Fruit fly (Drosophila melanogaster) whole organism, wandering third instar larva: ENCODE data around the gene Prosbeta4.
A peak's percentile ranks its signal among the peaks of the same experiment; 100 is the strongest.

ENCODE experiments used
- CG9705 ChIP-seq: fragments of 200-800 bp; sonication (Bioruptor generic); optimal IDR thresholded peaks from 2 replicates; lab custom pipeline; 2018; ENCODE audit warnings: missing biosample characterization, mild to moderate bottlenecking, missing genetic modification characterization
- CrebA ChIP-seq: fragments of 200-800 bp; sonication (Bioruptor generic); optimal IDR thresholded peaks from 2 replicates; lab custom pipeline; 2016; ENCODE audit warnings: missing biosample characterization, mild to moderate bottlenecking, missing genetic modification characterization, borderline replicate concordance
- Mio ChIP-seq: sonication (Bioruptor generic); optimal IDR thresholded peaks from 2 replicates; lab custom pipeline; 2016; ENCODE audit warnings: missing biosample characterization, missing genetic modification characterization
- br ChIP-seq: fragments of 200-800 bp; sonication (Bioruptor generic); optimal IDR thresholded peaks from 2 replicates; lab custom pipeline; 2016; ENCODE audit warnings: missing biosample characterization, missing genetic modification characterization
- brk ChIP-seq: fragments of 200-800 bp; sonication (Bioruptor generic); optimal IDR thresholded peaks from 2 replicates; lab custom pipeline; 2016; ENCODE audit warnings: missing biosample characterization, mild to moderate bottlenecking, missing genetic modification characterization
- foxo ChIP-seq, 2 experiments: fragments of 200-800 bp; sonication (Bioruptor generic); optimal IDR thresholded peaks; 2 replicates in 1 of 2; 3 replicates in 1 of 2; lab custom pipeline; 2016 to 2017; ENCODE audit warnings: missing biosample characterization in 2 of 2, missing genetic modification characterization in 2 of 2
- fru ChIP-seq: fragments of 200-800 bp; sonication (Bioruptor generic); optimal IDR thresholded peaks from 3 replicates; lab custom pipeline; 2016; ENCODE audit warnings: missing biosample characterization, mild to moderate bottlenecking, missing genetic modification characterization
- jim ChIP-seq: fragments of 175-275, 200-325 bp; sonication (Bioruptor generic); optimal IDR thresholded peaks from 2 replicates; lab custom pipeline; 2016; ENCODE audit warnings: missing biosample characterization, mild to moderate bottlenecking, missing genetic modification characterization
- pan ChIP-seq: fragments of >200 bp; optimal IDR thresholded peaks from 2 replicates; lab custom pipeline; 2017
- psq ChIP-seq: fragments of 200-800 bp; sonication (Bioruptor generic); optimal IDR thresholded peaks from 3 replicates; lab custom pipeline; 2017; ENCODE audit warnings: missing biosample characterization, mild to moderate bottlenecking, missing genetic modification characterization, moderate library complexity
- usp ChIP-seq: fragments of >200 bp; optimal IDR thresholded peaks from 2 replicates; lab custom pipeline; 2017; ENCODE audit warnings: missing biosample characterization, missing genetic modification characterization

DNA sequence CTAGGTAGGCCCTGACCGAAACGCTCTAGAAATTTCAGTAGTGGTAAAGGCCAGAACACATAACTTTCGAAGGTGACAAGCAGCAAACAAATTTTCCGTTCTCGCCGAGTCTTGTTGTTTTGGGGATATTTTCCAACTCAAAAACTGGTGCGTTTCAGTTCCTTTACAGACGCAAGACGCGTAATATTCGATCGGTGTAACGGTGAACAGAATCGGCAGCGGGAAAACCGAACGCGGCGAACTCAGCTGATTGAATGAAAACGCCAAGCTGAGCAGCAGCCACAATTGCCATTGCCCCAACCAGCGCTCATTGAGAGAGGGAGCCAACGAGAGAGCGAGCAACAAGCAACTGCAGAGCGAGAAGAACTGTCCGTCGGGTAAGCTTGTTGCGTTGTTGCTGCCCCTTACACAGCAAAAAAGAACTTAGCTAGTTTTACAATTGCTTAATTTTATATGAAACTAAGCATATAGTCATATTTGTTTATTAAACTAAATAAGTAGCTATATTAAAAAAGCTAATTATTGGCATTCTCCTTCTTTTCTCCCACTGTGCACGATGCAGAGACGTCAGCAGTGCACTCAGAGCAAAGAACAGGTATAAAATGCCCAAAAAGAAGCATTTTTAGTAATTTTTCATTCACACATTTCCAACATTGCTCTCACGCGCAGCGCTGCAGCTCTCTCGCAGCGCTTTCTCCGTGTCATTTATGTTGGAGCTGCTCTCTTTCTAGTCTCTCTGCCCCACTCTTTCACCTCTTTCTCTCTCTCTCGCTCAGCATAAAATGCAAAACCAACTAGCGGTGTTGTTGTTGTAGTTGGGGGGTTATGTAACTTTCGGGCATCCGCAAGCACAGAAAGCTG is 15.9 kb downstream of the Prosbeta4 start, which contains the start of the genes Cyt-c-d and CG31808:
- TF ChIP-seq Mio (GFP tag; lab: Kevin White, UChicago) (no peak), brk (GFP tag; lab: Kevin White, UChicago) (peak; percentile 92), jim (GFP tag; lab: Kevin White, UChicago) (no peak), fru (GFP tag; lab: Kevin White, UChicago) (peak; percentile 96), br (GFP tag; lab: Kevin White, UChicago) (peak; percentile 95), CrebA (GFP tag; lab: Kevin White, UChicago) (peak; percentile 75), foxo (GFP tag; optimal IDR thresholded peaks at IDR 0.05; lab: Kevin White, UChicago) (peak; percentile 11 to 95), psq (GFP tag; lab: Kevin White, UChicago) (peak; percentile 91), pan (lab: Kevin White, UChicago) (no peak), usp (GFP tag; lab: Kevin White, UChicago) (no peak), CG9705 (GFP tag; lab: Kevin White, UChicago) (peak; percentile 78)
